Worm (Caenorhabditis elegans): ENCODE results near the gene fbxb-34.

- TF ChIP-seq unc-62 (GFP tag; optimal IDR thresholded peaks at IDR 0.05) (no peak), sptf-1 (tag; optimal IDR thresholded peaks at IDR 0.05) (no peak), ceh-82 (tag; optimal IDR thresholded peaks at IDR 0.05) (no peak), unc-130 (tag; optimal IDR thresholded peaks at IDR 0.05) (no peak), mdl-1 (tag; optimal IDR thresholded peaks at IDR 0.05) (no peak), lin-39 (tag; optimal IDR thresholded peaks at IDR 0.05) (no peak), sox-4 (tag; optimal IDR thresholded peaks at IDR 0.05) (no peak)
Observed at ce11 chrII:572010-572409, 15.6 kb upstream of the fbxb-34 start, which contains the start of gene mlt-8.
